Fruit fly (Drosophila melanogaster) whole organism, pupa: ENCODE measurements around the gene rudhira.
A peak's percentile ranks its signal among the peaks of the same experiment; 100 is the strongest.

Experiments used
- CG10348 ChIP-seq: fragments of 200-800 bp; sonication (Bioruptor generic); IDR thresholded peaks from 2 replicates; pipeline ENCODE4 v1.3.6; 2022; ENCODE audit warnings: missing biosample characterization, missing genetic modification characterization
- CG12605 ChIP-seq: fragments of 200-800 bp; sonication (Bioruptor generic); IDR thresholded peaks from 2 replicates; pipeline ENCODE4 v1.3.6; 2022; ENCODE audit warnings: missing biosample characterization, missing genetic modification characterization
- CG13204 ChIP-seq: fragments of 200-800 bp; sonication (Bioruptor generic); optimal IDR thresholded peaks from 2 replicates; lab custom pipeline; 2018; ENCODE audit warnings: missing biosample characterization, mild to moderate bottlenecking, missing genetic modification characterization, moderate library complexity
- CG14655 ChIP-seq: fragments of 200-800 bp; sonication (Bioruptor generic); optimal IDR thresholded peaks from 3 replicates; lab custom pipeline; 2017; ENCODE audit warnings: mild to moderate bottlenecking, missing biosample characterization, missing genetic modification reagents, missing genetic modification characterization
- CG15710 ChIP-seq: fragments of 200-800 bp; sonication (Bioruptor generic); optimal IDR thresholded peaks from 2 replicates; lab custom pipeline; 2018; ENCODE audit warnings: missing biosample characterization, mild to moderate bottlenecking, missing genetic modification characterization, moderate library complexity
- CG17806 ChIP-seq: fragments of 200-800 bp; sonication (Bioruptor generic); optimal IDR thresholded peaks from 2 replicates; lab custom pipeline; 2018; ENCODE audit warnings: missing biosample characterization, mild to moderate bottlenecking, missing genetic modification characterization, moderate library complexity
- CG32121 ChIP-seq: fragments of 200-800 bp; sonication (Bioruptor generic); IDR thresholded peaks from 2 replicates; pipeline ENCODE4 v1.3.6; 2022; ENCODE audit warnings: missing biosample characterization, missing genetic modification characterization
- CG34367 ChIP-seq: fragments of 200-800 bp; sonication (Bioruptor generic); optimal IDR thresholded peaks from 2 replicates; lab custom pipeline; 2018; ENCODE audit warnings: missing biosample characterization, mild to moderate bottlenecking, missing genetic modification characterization
- CG4496 ChIP-seq: fragments of 200-800 bp; sonication (Bioruptor generic); IDR thresholded peaks from 3 replicates; pipeline ENCODE4 v1.3.6; 2022; ENCODE audit warnings: missing biosample characterization, missing genetic modification characterization
- CG8159 ChIP-seq: fragments of 200-800 bp; sonication (Bioruptor generic); optimal IDR thresholded peaks from 3 replicates; lab custom pipeline; 2018; ENCODE audit warnings: missing biosample characterization, mild to moderate bottlenecking, missing genetic modification characterization, moderate library complexity
- CG8301 ChIP-seq: fragments of 200-800 bp; sonication (Bioruptor generic); optimal IDR thresholded peaks from 2 replicates; lab custom pipeline; 2018; ENCODE audit warnings: missing biosample characterization, mild to moderate bottlenecking, missing genetic modification characterization
- CG9948 ChIP-seq: fragments of 200-800 bp; sonication (Bioruptor generic); optimal IDR thresholded peaks from 2 replicates; lab custom pipeline; 2018; ENCODE audit warnings: missing biosample characterization, mild to moderate bottlenecking, missing genetic modification characterization, moderate library complexity
- D1 ChIP-seq: fragments of 200-800 bp; sonication (Bioruptor generic); optimal IDR thresholded peaks from 2 replicates; lab custom pipeline; 2018; ENCODE audit warnings: missing biosample characterization, mild to moderate bottlenecking, missing genetic modification characterization, moderate library complexity
- EcR ChIP-seq: fragments of 200-800 bp; sonication (Bioruptor generic); optimal IDR thresholded peaks from 3 replicates; lab custom pipeline; 2019; ENCODE audit warnings: missing biosample characterization, missing genetic modification characterization, mild to moderate bottlenecking, moderate library complexity, missing genetic modification reagents
- Ets98B ChIP-seq: fragments of 200-800 bp; sonication (Bioruptor generic); IDR thresholded peaks from 2 replicates; pipeline ENCODE4 v1.3.6; 2022; ENCODE audit warnings: missing biosample characterization, missing genetic modification characterization
- Pif1A ChIP-seq: fragments of 200-800 bp; sonication (Bioruptor generic); optimal IDR thresholded peaks from 3 replicates; lab custom pipeline; 2016; ENCODE audit warnings: missing biosample characterization, missing genetic modification characterization
- Pif1B ChIP-seq: fragments of 200-800 bp; sonication (Bioruptor generic); optimal IDR thresholded peaks from 3 replicates; lab custom pipeline; 2016; ENCODE audit warnings: missing biosample characterization, missing genetic modification characterization
- Snoo ChIP-seq: fragments of 200-800 bp; sonication (Bioruptor generic); optimal IDR thresholded peaks from 3 replicates; lab custom pipeline; 2017; ENCODE audit warnings: missing biosample characterization, mild to moderate bottlenecking, missing genetic modification characterization, inconsistent platforms
- fd96Ca ChIP-seq: fragments of 200-800 bp; sonication (Bioruptor generic); IDR thresholded peaks from 3 replicates; pipeline ENCODE4 v1.3.6; 2022; ENCODE audit warnings: missing biosample characterization, missing genetic modification characterization
- gl ChIP-seq: fragments of 200-800 bp; sonication (Bioruptor generic); optimal IDR thresholded peaks from 2 replicates; lab custom pipeline; 2018; ENCODE audit warnings: missing biosample characterization, mild to moderate bottlenecking, missing genetic modification characterization
- rn ChIP-seq: fragments of 200-800 bp; sonication (Bioruptor generic); IDR thresholded peaks from 2 replicates; pipeline ENCODE4 v1.3.6; 2022; ENCODE audit warnings: missing biosample characterization, missing genetic modification characterization

Gene rudhira

dm6 chrX:11812828-11813227, 3.9 kb upstream of the rudhira start:
- TF ChIP-seq CG13204 (GFP tag; lab: Kevin White, UChicago), result no peak

dm6 chrX:11813721-11814161, 3.0 kb upstream of the rudhira start:
- TF ChIP-seq EcR (GFP tag; lab: Kevin White, UChicago), result peak; percentile 26
- TF ChIP-seq CG15710 (tag; lab: Kevin White, UChicago), result no peak
- TF ChIP-seq Snoo (tag; lab: Kevin White, UChicago), result no peak
- no peak for TF ChIP-seq gl
- no peak for TF ChIP-seq CG17806 (tag; lab: Kevin White, UChicago)
- TF ChIP-seq D1 (tag; lab: Kevin White, UChicago), result no peak
- TF ChIP-seq, all 21 proteins: peak for 1

- TF ChIP-seq Pif1A (GFP tag; lab: Kevin White, UChicago), result no peak
- no peak for TF ChIP-seq rn (GFP tag; lab: Robert Waterston, UW)
- peak; percentile 1 for TF ChIP-seq CG14655
- no peak for TF ChIP-seq CG17806 (tag; lab: Kevin White, UChicago)
- TF ChIP-seq CG32121, result no peak
- no peak for TF ChIP-seq CG10348
- TF ChIP-seq CG4496 (GFP tag; lab: Robert Waterston, UW), result peak; percentile 33; the same call in 1 of the 3 replicates
- no peak for TF ChIP-seq CG9948 (tag; lab: Kevin White, UChicago)
- no peak; the same call in 1 of the 2 replicates for TF ChIP-seq Ets98B
- no peak for TF ChIP-seq EcR (GFP tag; lab: Kevin White, UChicago)
- TF ChIP-seq CG8301, result no peak
- TF ChIP-seq fd96Ca, result no peak
- no peak for TF ChIP-seq Snoo (tag; lab: Kevin White, UChicago)
- no peak for TF ChIP-seq gl
- no peak for TF ChIP-seq Pif1B (GFP tag; lab: Kevin White, UChicago)
- TF ChIP-seq CG34367 (tag; lab: Kevin White, UChicago), result no peak
Measured at dm6 chrX:11815356-11816270, 1.1 kb upstream of the rudhira start.

- no peak for TF ChIP-seq CG9948 (tag; lab: Kevin White, UChicago)
- no peak for TF ChIP-seq rn (GFP tag; lab: Robert Waterston, UW)
- no peak for TF ChIP-seq Pif1B (GFP tag; lab: Kevin White, UChicago)
- TF ChIP-seq CG34367 (tag; lab: Kevin White, UChicago), result no peak
- no peak; the same call in 2 of the 3 replicates for TF ChIP-seq CG4496 (GFP tag; lab: Robert Waterston, UW)
- TF ChIP-seq fd96Ca, result peak; percentile 48; the same call in 1 of the 3 replicates
- TF ChIP-seq Snoo (tag; lab: Kevin White, UChicago), result no peak
- TF ChIP-seq CG17806 (tag; lab: Kevin White, UChicago), result no peak
- TF ChIP-seq D1 (tag; lab: Kevin White, UChicago), result no peak
- no peak for TF ChIP-seq Pif1A (GFP tag; lab: Kevin White, UChicago)
- TF ChIP-seq CG15710 (tag; lab: Kevin White, UChicago), result no peak
- TF ChIP-seq CG8301, result no peak
- peak; percentile 22 for TF ChIP-seq CG13204 (GFP tag; lab: Kevin White, UChicago)
- TF ChIP-seq CG12605, result 0 out of 2 replicates have a peak, but pooled peaks have one; percentile 6
- no peak for TF ChIP-seq CG8159 (tag; lab: Kevin White, UChicago)
- no peak for TF ChIP-seq CG10348
- TF ChIP-seq EcR (GFP tag; lab: Kevin White, UChicago), result no peak
- peak; percentile 22; the same call in 1 of the 2 replicates for TF ChIP-seq Ets98B
- TF ChIP-seq CG32121, result no peak
- peak; percentile 19 for TF ChIP-seq gl
- no peak for TF ChIP-seq CG14655
Measured at dm6 chrX:11817183-11817972, 680 bp downstream of the rudhira start.

dm6 chrX:11818047-11818766, 1.5 kb downstream of the rudhira start:
- TF ChIP-seq CG9948 (tag; lab: Kevin White, UChicago) (peak; percentile 91), gl (peak; percentile 86), CG15710 (tag; lab: Kevin White, UChicago) (peak; percentile 82), CG4496 (GFP tag; lab: Robert Waterston, UW) (peak; percentile 98), rn (GFP tag; lab: Robert Waterston, UW) (peak; percentile 91), EcR (GFP tag; lab: Kevin White, UChicago) (no peak), Ets98B (peak; percentile 98), CG12605 (peak; percentile 96), Pif1B (GFP tag; lab: Kevin White, UChicago) (peak; percentile 90), CG34367 (tag; lab: Kevin White, UChicago) (peak; percentile 89), CG8159 (tag; lab: Kevin White, UChicago) (peak; percentile 87), Pif1A (GFP tag; lab: Kevin White, UChicago) (peak; percentile 97), CG13204 (GFP tag; lab: Kevin White, UChicago) (peak; percentile 53), CG17806 (tag; lab: Kevin White, UChicago) (peak; percentile 92), CG10348 (peak; percentile 82), D1 (tag; lab: Kevin White, UChicago) (peak; percentile 34), CG8301 (peak; percentile 96), CG32121 (peak; percentile 97), fd96Ca (peak; percentile 97), CG14655 (peak; percentile 96), Snoo (tag; lab: Kevin White, UChicago) (peak; percentile 89)
- TF ChIP-seq, all 21 proteins: peak for 20
